Worm (Caenorhabditis elegans): ENCODE measurements around the gene srg-4.

DNA sequence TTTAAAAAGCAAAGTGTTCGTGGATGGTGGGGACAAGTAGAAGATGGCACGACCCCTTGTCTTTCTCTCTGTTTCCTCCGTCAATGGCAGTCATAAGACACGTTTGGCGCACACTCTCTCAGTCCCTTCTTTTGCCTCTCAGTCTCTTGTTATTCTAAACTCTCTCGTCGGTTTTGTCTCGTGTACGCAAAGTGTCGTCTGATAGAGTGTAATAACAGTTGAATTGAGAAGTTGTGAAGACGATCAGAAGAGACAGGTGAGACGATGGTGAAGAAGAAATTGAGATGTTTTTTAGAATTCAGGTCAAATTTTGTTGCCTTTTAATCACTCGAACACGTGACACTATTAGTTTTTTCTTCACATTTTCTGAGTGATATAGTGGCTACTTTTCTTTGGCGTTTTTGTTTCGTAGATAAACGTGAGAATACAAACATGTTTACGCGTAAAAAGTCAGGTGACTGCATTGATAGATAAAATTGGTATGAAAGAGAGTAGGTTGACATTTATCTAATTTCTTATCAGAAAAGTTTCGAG is 41.3 kb upstream of the srg-4 start, which contains the start of gene F47D12.9:
- TF ChIP-seq ama-1 (optimal IDR thresholded peaks at IDR 0.05), result no peak
- no peak for TF ChIP-seq ama-1 (GFP tag; optimal IDR thresholded peaks at IDR 0.05)
- no peak for TF ChIP-seq aptf-3 (GFP tag; IDR thresholded peaks at IDR 0.05)
- TF ChIP-seq rcor-1 (GFP tag; IDR thresholded peaks at IDR 0.05), result no peak
- no peak for TF ChIP-seq ceh-91 (GFP tag; IDR thresholded peaks at IDR 0.05)
- no peak for TF ChIP-seq hrde-1 (tag; optimal IDR thresholded peaks at IDR 0.05; ENCODE audit: borderline replicate concordance)
- TF ChIP-seq lir-1 (GFP tag; conservative IDR thresholded peaks at IDR 0.05), result no peak
- no peak for TF ChIP-seq unc-62 (GFP tag; optimal IDR thresholded peaks at IDR 0.05)
- TF ChIP-seq ceh-79 (tag; optimal IDR thresholded peaks at IDR 0.05), result no peak
- TF ChIP-seq nhr-120 (GFP tag; IDR thresholded peaks at IDR 0.05), result no peak
- TF ChIP-seq nfyb-1 (GFP tag; IDR thresholded peaks at IDR 0.05), result peak; percentile 48; the same call in 1 of the 2 replicates
- TF ChIP-seq egl-18 (GFP tag; IDR thresholded peaks at IDR 0.05), result no peak
- TF ChIP-seq egrh-3 (GFP tag; IDR thresholded peaks at IDR 0.05), result no peak
- TF ChIP-seq nfya-1 (tag; optimal IDR thresholded peaks at IDR 0.05; ENCODE audit: borderline replicate concordance, insufficient read depth), result no peak

Measured in whole organism, young adult.